Worm (Caenorhabditis elegans) whole organism, L3 larva: Measurements from ENCODE around the gene EGAP1.1.

ENCODE experiments used
- ZK546.5 ChIP-seq: sonication (generic microtip); optimal IDR thresholded peaks from 2 replicates; lab custom pipeline; 2017; ENCODE audit warnings: missing biosample characterization, missing genetic modification characterization
- ceh-28 ChIP-seq: fragments of 150-350 bp; optimal IDR thresholded peaks from 2 replicates; lab custom pipeline; 2014; ENCODE audit warnings: missing biosample characterization, missing genetic modification reagents, missing genetic modification characterization
- ceh-82 ChIP-seq: fragments of 150-350 bp; optimal IDR thresholded peaks from 2 replicates; lab custom pipeline; 2014; ENCODE audit warnings: missing biosample characterization, missing genetic modification characterization
- ceh-9 ChIP-seq: sonication (generic microtip); optimal IDR thresholded peaks from 2 replicates; lab custom pipeline; 2018; ENCODE audit warnings: missing biosample characterization, missing genetic modification characterization
- elt-2 ChIP-seq: sonication (generic microtip); optimal IDR thresholded peaks from 2 replicates; lab custom pipeline; 2016; ENCODE audit warnings: missing genetic modification reagents, mild to moderate bottlenecking, missing genetic modification characterization, missing compliant biosample characterization
- elt-3 ChIP-seq, 3 experiments: fragments of 150-350 bp in 1 of 3; sonication (generic microtip) in 2 of 3; optimal IDR thresholded peaks; 2 replicates in 2 of 3; 4 replicates in 1 of 3; lab custom pipeline; 2014 to 2017; ENCODE audit warnings: missing biosample characterization in 3 of 3, missing genetic modification characterization in 3 of 3
- fkh-2 ChIP-seq: fragments of 150-350 bp; optimal IDR thresholded peaks from 2 replicates; lab custom pipeline; 2014; ENCODE audit warnings: missing biosample characterization, missing genetic modification reagents, missing genetic modification characterization
- hmg-11 ChIP-seq: sonication (generic microtip); optimal IDR thresholded peaks from 2 replicates; lab custom pipeline; 2016; ENCODE audit warnings: missing genetic modification characterization, missing compliant biosample characterization
- lsy-12 ChIP-seq: sonication (generic microtip); optimal IDR thresholded peaks from 2 replicates; lab custom pipeline; 2016; ENCODE audit warnings: mild to moderate bottlenecking, missing genetic modification characterization, missing compliant biosample characterization
- mdl-1 ChIP-seq: fragments of 150-350 bp; optimal IDR thresholded peaks from 2 replicates; lab custom pipeline; 2014; ENCODE audit warnings: missing biosample characterization, missing genetic modification characterization
- mml-1 ChIP-seq: fragments of 150-350 bp; sonication (generic microtip); optimal IDR thresholded peaks from 3 replicates; lab custom pipeline; 2014; ENCODE audit warnings: missing biosample characterization, missing genetic modification characterization
- nfya-1 ChIP-seq: sonication (generic microtip); optimal IDR thresholded peaks from 2 replicates; lab custom pipeline; 2017; ENCODE audit warnings: missing genetic modification characterization, mild to moderate bottlenecking, missing compliant biosample characterization, antibody characterized with exemption, moderate library complexity; ENCODE audit not compliant: insufficient read depth
- nhr-11 ChIP-seq: fragments of 150-350 bp; optimal IDR thresholded peaks from 2 replicates; lab custom pipeline; 2014; ENCODE audit warnings: missing biosample characterization, missing genetic modification characterization
- nhr-12 ChIP-seq: fragments of 150-350 bp; optimal IDR thresholded peaks from 2 replicates; lab custom pipeline; 2014; ENCODE audit warnings: missing biosample characterization, missing genetic modification characterization
- nhr-237 ChIP-seq: fragments of 150-350 bp; optimal IDR thresholded peaks from 2 replicates; lab custom pipeline; 2014; ENCODE audit warnings: missing biosample characterization, missing genetic modification characterization
- nhr-28 ChIP-seq: fragments of 150-350 bp; optimal IDR thresholded peaks from 2 replicates; lab custom pipeline; 2014; ENCODE audit warnings: missing biosample characterization, missing genetic modification characterization
- nhr-77 ChIP-seq: fragments of 150-350 bp; optimal IDR thresholded peaks from 2 replicates; lab custom pipeline; 2014; ENCODE audit warnings: missing biosample characterization, missing genetic modification characterization
- pha-4 ChIP-seq: fragments of 150-350 bp; optimal IDR thresholded peaks from 2 replicates; lab custom pipeline; 2014; ENCODE audit warnings: missing biosample characterization, missing genetic modification reagents, missing genetic modification characterization
- sea-2 ChIP-seq: fragments of 150-350 bp; sonication (generic microtip); optimal IDR thresholded peaks from 4 replicates; lab custom pipeline; 2014; ENCODE audit warnings: missing biosample characterization, missing genetic modification reagents, missing genetic modification characterization
- skn-1 ChIP-seq: fragments of 150-350 bp; optimal IDR thresholded peaks from 2 replicates; lab custom pipeline; 2014; ENCODE audit warnings: missing biosample characterization, missing genetic modification characterization
- snpc-4 ChIP-seq: fragments of 150-350 bp; optimal IDR thresholded peaks from 2 replicates; lab custom pipeline; 2014; ENCODE audit warnings: missing biosample characterization, missing genetic modification characterization
- unc-39 ChIP-seq: sonication (generic microtip); optimal IDR thresholded peaks from 4 replicates; lab custom pipeline; 2017; ENCODE audit warnings: missing biosample characterization, missing genetic modification characterization
- unc-62 ChIP-seq: fragments of 150-350 bp; sonication (generic microtip); optimal IDR thresholded peaks from 4 replicates; lab custom pipeline; 2014; ENCODE audit warnings: missing biosample characterization, missing genetic modification reagents, missing genetic modification characterization
- ztf-4 ChIP-seq: fragments of 150-350 bp; optimal IDR thresholded peaks from 2 replicates; lab custom pipeline; 2014; ENCODE audit warnings: missing biosample characterization, missing genetic modification characterization

Gene EGAP1.1

DNA sequence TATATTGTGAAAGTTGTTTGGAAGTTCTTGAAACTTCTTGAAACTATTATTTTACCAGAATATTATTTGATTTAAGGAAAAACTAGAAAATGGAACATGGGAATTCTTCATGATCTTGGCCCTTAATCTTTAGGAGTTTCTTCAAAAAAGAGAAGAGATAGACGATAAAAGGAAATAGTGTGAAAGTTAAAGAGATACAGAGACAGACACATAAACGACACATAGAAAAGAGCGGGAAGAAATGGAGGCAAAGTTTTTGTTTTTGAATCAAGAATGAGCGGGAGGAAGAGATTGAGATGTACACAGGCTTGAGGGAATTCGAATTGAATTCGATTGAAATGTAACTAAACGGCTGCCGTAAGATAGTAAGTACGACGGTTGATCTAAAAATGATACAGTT is 39.6 kb downstream of the EGAP1.1 start:
- TF ChIP-seq nhr-237 (tag; lab: Kevin White, UChicago) (no peak), nfya-1 (tag; lab: Kevin White, UChicago) (peak; percentile 1)

DNA sequence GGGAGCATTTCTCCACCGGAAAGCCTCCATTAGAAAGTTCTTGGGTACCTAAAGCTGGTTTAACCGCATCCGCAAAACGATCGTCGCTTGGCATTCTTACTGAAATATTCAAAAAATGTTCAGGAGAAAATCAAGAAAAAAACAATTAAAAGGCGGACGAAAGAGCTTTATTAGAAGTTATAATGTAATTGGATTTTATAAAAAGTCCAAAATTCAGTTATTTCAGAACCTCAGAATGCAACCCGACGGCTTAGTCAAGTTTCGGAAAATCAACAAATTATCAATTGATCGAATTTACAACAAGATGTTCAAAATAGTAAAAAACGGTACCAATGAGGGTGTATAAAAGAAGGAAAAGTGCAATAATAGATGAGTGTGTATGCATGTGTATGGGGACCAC is 41.1 kb downstream of the EGAP1.1 start, which contains the start of gene pxl-1:
Gene pxl-1, minus strand, starts transcription at position 101 of the 400 bp plus-strand sequence.
- no peak for TF ChIP-seq ztf-4 (tag; lab: Kevin White, UChicago)
- TF ChIP-seq skn-1 (tag; lab: Kevin White, UChicago), result no peak
- no peak for TF ChIP-seq nhr-237 (tag; lab: Kevin White, UChicago)
- no peak for TF ChIP-seq nhr-11 (tag; lab: Kevin White, UChicago)
- no peak for TF ChIP-seq unc-39 (tag; lab: Kevin White, UChicago)
- TF ChIP-seq nhr-77 (tag; lab: Kevin White, UChicago), result no peak
- TF ChIP-seq elt-2 (tag; lab: Kevin White, UChicago), result no peak
- TF ChIP-seq, all 47 proteins: peak for 0

DNA sequence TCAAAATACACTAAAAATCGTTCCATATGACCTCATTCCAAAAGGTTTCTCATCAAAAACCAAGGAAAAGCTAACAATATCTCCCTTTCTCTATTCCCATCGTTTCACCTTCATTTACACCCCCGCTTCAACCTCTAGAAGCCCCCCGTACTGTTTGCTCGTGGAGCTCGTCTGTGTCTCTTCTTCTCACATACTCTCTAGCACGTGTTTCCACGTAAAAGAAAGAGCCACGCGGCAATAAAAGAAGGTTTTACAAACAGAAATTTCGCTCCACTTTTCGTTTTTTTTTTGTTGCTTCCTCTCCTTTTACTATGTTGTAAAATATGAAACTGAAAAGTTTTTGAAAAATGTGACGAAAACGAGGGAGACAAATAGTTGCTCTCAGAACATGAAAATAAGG is 44.1 kb downstream of the EGAP1.1 start:
- TF ChIP-seq snpc-4 (tag; lab: Kevin White, UChicago) (no peak), pha-4 (tag; lab: Kevin White, UChicago) (peak; percentile 59), unc-62 (no peak)

DNA sequence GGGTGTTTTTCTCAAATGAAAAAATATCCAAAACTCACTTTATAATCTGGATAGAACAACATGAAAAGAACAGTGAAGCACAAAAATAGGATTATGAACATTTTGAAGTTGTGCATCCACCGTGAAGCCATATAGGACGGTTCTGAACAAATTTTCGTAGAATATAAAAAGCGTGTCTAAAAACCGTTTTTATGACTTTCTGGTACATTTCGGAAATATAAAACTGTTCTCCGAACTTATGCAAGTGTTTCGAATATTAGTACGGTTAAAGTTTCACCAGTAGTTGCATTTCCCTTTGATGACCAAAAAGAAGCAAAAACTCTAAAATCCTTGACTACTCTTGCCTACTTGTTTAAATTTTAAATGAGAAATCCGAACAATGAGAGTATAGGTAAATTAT is 48.3 kb downstream of the EGAP1.1 start, which contains the start of gene C28H8.8:
Gene C28H8.8, minus strand, starts transcription at position 101 of the 400 bp plus-strand sequence.
- TF ChIP-seq ceh-82 (tag; lab: Kevin White, UChicago) (no peak), skn-1 (tag; lab: Kevin White, UChicago) (no peak), mdl-1 (no peak), fkh-2 (tag; lab: Kevin White, UChicago) (no peak)

DNA sequence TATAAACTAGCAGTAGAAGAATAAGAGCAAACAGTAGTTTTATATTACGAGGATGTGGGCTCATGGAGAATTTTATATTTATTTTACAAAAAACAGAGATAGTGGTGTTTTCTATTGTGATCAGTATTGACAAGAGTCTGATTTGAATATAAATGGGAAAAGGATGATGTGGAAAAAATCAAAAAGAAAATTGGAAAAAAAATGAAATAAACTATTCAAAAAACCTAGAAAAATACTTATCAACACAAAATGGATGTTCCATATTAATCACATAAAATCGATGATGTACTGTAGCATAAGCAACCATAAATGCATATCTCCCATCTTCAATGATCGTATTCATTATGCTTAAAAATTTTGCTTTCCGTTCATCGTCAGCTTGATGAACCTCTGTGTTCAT is 50.1 kb downstream of the EGAP1.1 start, which contains the start of gene C28H8.7:
Gene C28H8.7, minus strand, starts transcription at position 101 of the 400 bp plus-strand sequence.
- TF ChIP-seq hmg-11 (tag; lab: Kevin White, UChicago), result no peak
- no peak for TF ChIP-seq unc-39 (tag; lab: Kevin White, UChicago)
- TF ChIP-seq unc-62, result no peak
- TF ChIP-seq nfya-1 (tag; lab: Kevin White, UChicago), result no peak
- TF ChIP-seq mml-1 (tag; lab: Kevin White, UChicago), result no peak
- no peak for TF ChIP-seq sea-2 (GFP tag; lab: Kevin White, UChicago)
- no peak for TF ChIP-seq ZK546.5 (tag; lab: Kevin White, UChicago)
- no peak for TF ChIP-seq nhr-77 (tag; lab: Kevin White, UChicago)
- no peak for TF ChIP-seq ztf-4 (tag; lab: Kevin White, UChicago)
- TF ChIP-seq nhr-28, result no peak
- TF ChIP-seq nhr-12 (tag; lab: Kevin White, UChicago), result no peak
- no peak for TF ChIP-seq ceh-28
- TF ChIP-seq elt-3 (tag; optimal IDR thresholded peaks at IDR 0.05; lab: Kevin White, UChicago), result no peak
- no peak for TF ChIP-seq ceh-9 (tag; lab: Kevin White, UChicago)
- TF ChIP-seq lsy-12 (tag; lab: Kevin White, UChicago), result no peak
- TF ChIP-seq, all 47 proteins: peak for 0
